Worm (Caenorhabditis elegans): ENCODE results near the gene R07E3.1.

DNA sequence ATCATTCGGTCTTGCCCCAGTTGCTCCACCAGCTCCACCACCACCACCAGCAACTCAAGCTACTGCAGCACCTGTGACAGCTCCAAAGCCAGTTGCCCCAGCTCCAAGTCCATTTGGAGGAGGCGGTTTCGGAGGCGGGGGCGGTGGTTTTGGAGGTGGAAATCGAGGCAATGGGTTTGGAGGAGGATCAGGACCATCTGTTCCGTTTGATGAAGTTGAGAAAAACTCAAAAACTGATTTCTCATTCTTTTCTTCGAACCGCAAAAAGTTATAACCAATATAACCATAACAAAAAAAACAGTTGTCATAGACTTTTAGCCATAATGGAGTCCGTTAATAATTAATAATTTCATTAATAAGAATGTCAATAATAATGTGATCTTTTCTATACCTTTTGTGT lies 19.6 kb downstream of the R07E3.1 start:
- TF ChIP-seq egl-27 (tag; optimal IDR thresholded peaks at IDR 0.05) = no peak
- no peak for TF ChIP-seq zag-1 (tag; optimal IDR thresholded peaks at IDR 0.05)
- TF ChIP-seq jun-1 (tag; optimal IDR thresholded peaks at IDR 0.05) = no peak
